Worm (Caenorhabditis elegans): ENCODE measurements around the gene F10C2.7.

The F10C2.7 gene

ce11 chrV:12065859-12066258 is 12.2 kb downstream of the F10C2.7 start:
- TF ChIP-seq C34F6.9 (tag; optimal IDR thresholded peaks at IDR 0.05) = peak; percentile 19
- TF ChIP-seq unc-55 (GFP tag; optimal IDR thresholded peaks at IDR 0.05) = peak; percentile 43
- peak; percentile 1 for TF ChIP-seq sma-3 (GFP tag; optimal IDR thresholded peaks at IDR 0.05)
- peak; percentile 42 for TF ChIP-seq lin-13 (GFP tag; optimal IDR thresholded peaks at IDR 0.05)
- no peak for TF ChIP-seq unc-62 (GFP tag; optimal IDR thresholded peaks at IDR 0.05)
- TF ChIP-seq mab-5 (tag; optimal IDR thresholded peaks at IDR 0.05) = no peak
- TF ChIP-seq aly-2 (tag; optimal IDR thresholded peaks at IDR 0.05) = no peak
- TF ChIP-seq fos-1 (tag; optimal IDR thresholded peaks at IDR 0.05) = no peak
- TF ChIP-seq lin-39 (tag; optimal IDR thresholded peaks at IDR 0.05) = no peak
- TF ChIP-seq unc-39 (tag; optimal IDR thresholded peaks at IDR 0.05) = no peak
- TF ChIP-seq egl-27 (tag; optimal IDR thresholded peaks at IDR 0.05) = no peak
- no peak for TF ChIP-seq skn-1 (tag; optimal IDR thresholded peaks at IDR 0.05)
- TF ChIP-seq lin-11 (tag; optimal IDR thresholded peaks at IDR 0.05) = no peak
- no peak for TF ChIP-seq nhr-23 (tag; optimal IDR thresholded peaks at IDR 0.05)
- TF ChIP-seq R02D3.7 (tag; optimal IDR thresholded peaks at IDR 0.05) = no peak
- TF ChIP-seq nhr-129 (tag; optimal IDR thresholded peaks at IDR 0.05) = peak; percentile 30
- no peak for TF ChIP-seq sma-9 (GFP tag; optimal IDR thresholded peaks at IDR 0.05)
- TF ChIP-seq sma-9 (tag; optimal IDR thresholded peaks at IDR 0.05) = no peak
- TF ChIP-seq nhr-6 (tag; optimal IDR thresholded peaks at IDR 0.05) = no peak
- TF ChIP-seq ama-1 (optimal IDR thresholded peaks at IDR 0.05) = no peak
- peak in 1 of 2 experiments; percentile 59 for TF ChIP-seq lsy-2 (tag; optimal IDR thresholded peaks at IDR 0.05)
- TF ChIP-seq nhr-25 (tag; optimal IDR thresholded peaks at IDR 0.05) = no peak
- TF ChIP-seq crh-2 (tag; optimal IDR thresholded peaks at IDR 0.05) = no peak
- TF ChIP-seq ztf-1 (GFP tag; conservative IDR thresholded peaks at IDR 0.05) = no peak
- TF ChIP-seq mbf-1 (tag; optimal IDR thresholded peaks at IDR 0.05) = no peak
- no peak for TF ChIP-seq mdl-1 (tag; optimal IDR thresholded peaks at IDR 0.05)
- no peak for TF ChIP-seq ceh-16 (tag; optimal IDR thresholded peaks at IDR 0.05)

- TF ChIP-seq nhr-12 (tag; optimal IDR thresholded peaks at IDR 0.05) (no peak), ceh-16 (tag; optimal IDR thresholded peaks at IDR 0.05) (no peak), dmd-4 (tag; optimal IDR thresholded peaks at IDR 0.05) (no peak), ZK546.5 (tag; optimal IDR thresholded peaks at IDR 0.05) (no peak), sma-9 (GFP tag; optimal IDR thresholded peaks at IDR 0.05) (no peak), sma-9 (tag; optimal IDR thresholded peaks at IDR 0.05) (no peak), peb-1 (tag; optimal IDR thresholded peaks at IDR 0.05) (no peak), nhr-77 (tag; optimal IDR thresholded peaks at IDR 0.05) (no peak)
Observed at ce11 chrV:12068437-12068836, 14.7 kb downstream of the F10C2.7 start, which contains the start of gene kmo-2. TSS of gene kmo-2 (minus strand) at chrV:12068537.

DNA sequence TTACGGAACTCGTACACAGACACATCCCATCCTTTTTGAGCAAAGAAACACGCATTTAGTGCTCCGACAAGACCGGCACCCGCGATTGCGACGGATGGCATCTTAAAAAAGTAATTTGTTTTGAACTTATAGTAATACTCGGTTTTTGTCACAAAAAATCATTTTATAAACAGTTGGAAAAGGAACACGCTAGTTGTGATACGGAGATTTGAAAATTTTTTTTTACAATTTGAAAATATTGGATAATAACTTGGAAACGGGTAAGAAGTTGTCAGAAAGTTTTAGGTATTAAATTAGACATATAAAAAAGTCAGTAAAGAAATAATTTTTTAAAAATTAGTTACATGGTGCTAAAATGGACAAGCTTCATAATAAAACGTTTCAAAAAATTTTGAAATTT is 16.7 kb downstream of the F10C2.7 start, which contains the start of gene kmo-1:
TSS of gene kmo-1 (minus strand) at position 101 of the 400 bp plus-strand sequence.
- TF ChIP-seq sma-9 (GFP tag; optimal IDR thresholded peaks at IDR 0.05) (no peak), sma-9 (tag; optimal IDR thresholded peaks at IDR 0.05) (no peak), nhr-23 (tag; optimal IDR thresholded peaks at IDR 0.05) (no peak), Y55F3AM.14 (GFP tag; optimal IDR thresholded peaks at IDR 0.05) (no peak), nhr-77 (tag; optimal IDR thresholded peaks at IDR 0.05) (no peak), mdl-1 (tag; optimal IDR thresholded peaks at IDR 0.05) (no peak), ZK546.5 (tag; optimal IDR thresholded peaks at IDR 0.05) (no peak), ceh-16 (tag; optimal IDR thresholded peaks at IDR 0.05) (no peak), nhr-237 (tag; optimal IDR thresholded peaks at IDR 0.05) (no peak), snpc-4 (tag; optimal IDR thresholded peaks at IDR 0.05) (no peak), zag-1 (tag; optimal IDR thresholded peaks at IDR 0.05) (no peak), nhr-129 (tag; optimal IDR thresholded peaks at IDR 0.05) (no peak), sem-4 (tag; optimal IDR thresholded peaks at IDR 0.05) (no peak)

- no peak for TF ChIP-seq nhr-11 (tag; optimal IDR thresholded peaks at IDR 0.05)
- peak; percentile 27 to 34 for TF ChIP-seq mdl-1 (tag; optimal IDR thresholded peaks at IDR 0.05)
- TF ChIP-seq sma-3 (GFP tag; optimal IDR thresholded peaks at IDR 0.05) = peak; percentile 29
- TF ChIP-seq F13H6.1 (tag; optimal IDR thresholded peaks at IDR 0.05) = no peak
- peak; percentile 43 for TF ChIP-seq blmp-1 (tag; optimal IDR thresholded peaks at IDR 0.05; ENCODE audit: insufficient read depth)
- TF ChIP-seq nhr-6 (tag; optimal IDR thresholded peaks at IDR 0.05) = no peak
- TF ChIP-seq ceh-82 (tag; optimal IDR thresholded peaks at IDR 0.05) = no peak
- peak; percentile 33 for TF ChIP-seq fos-1 (tag; optimal IDR thresholded peaks at IDR 0.05)
- peak; percentile 60 for TF ChIP-seq sma-9 (GFP tag; optimal IDR thresholded peaks at IDR 0.05)
- TF ChIP-seq sma-9 (tag; optimal IDR thresholded peaks at IDR 0.05) = no peak
- TF ChIP-seq dmd-4 (tag; optimal IDR thresholded peaks at IDR 0.05) = no peak
- TF ChIP-seq nhr-25 (tag; optimal IDR thresholded peaks at IDR 0.05) = peak; percentile 44
- no peak for TF ChIP-seq snpc-4 (tag; optimal IDR thresholded peaks at IDR 0.05)
- TF ChIP-seq crh-2 (tag; optimal IDR thresholded peaks at IDR 0.05) = peak; percentile 43
- no peak for TF ChIP-seq C34F6.9 (tag; optimal IDR thresholded peaks at IDR 0.05)
- no peak for TF ChIP-seq ztf-4 (tag; optimal IDR thresholded peaks at IDR 0.05)
- no peak for TF ChIP-seq nhr-237 (tag; optimal IDR thresholded peaks at IDR 0.05)
- TF ChIP-seq nhr-129 (tag; optimal IDR thresholded peaks at IDR 0.05) = peak; percentile 34
- no peak for TF ChIP-seq ztf-11 (tag; optimal IDR thresholded peaks at IDR 0.05)
- peak; percentile 54 for TF ChIP-seq nhr-21 (tag; optimal IDR thresholded peaks at IDR 0.05)
Observed at ce11 chrV:12071483-12071882, 17.8 kb downstream of the F10C2.7 start.

All from whole organism, L2 larva.